Worm (Caenorhabditis elegans) whole organism, young adult: ENCODE results near the gene C18G1.9.
"Not testable (repeated sequence)": the region's sequence is repeated elsewhere in the genome, so short reads cannot be mapped to it uniquely, and the experiment has no call there.

ENCODE experiments used
- ama-1 ChIP-seq, 3 experiments: fragments of 150-350 bp in 1 of 3; sonication (generic microtip) in 2 of 3; optimal IDR thresholded peaks; 2 replicates each; lab custom pipeline; 2014 to 2018; ENCODE audit warnings: missing biosample characterization in 2 of 3, missing genetic modification characterization in 2 of 3, missing genetic modification reagents in 2 of 3
- ets-4 ChIP-seq: fragments of 200-800 bp; sonication (Bioruptor generic); optimal IDR thresholded peaks from 2 replicates; lab custom pipeline; 2018; ENCODE audit warnings: mild to moderate bottlenecking, missing genetic modification characterization, missing compliant biosample characterization
- fkh-3 ChIP-seq: sonication (generic microtip); optimal IDR thresholded peaks from 2 replicates; lab custom pipeline; 2016; ENCODE audit warnings: mild to moderate bottlenecking, missing genetic modification characterization, missing compliant biosample characterization
- nfyb-1 ChIP-seq: fragments of 200-800 bp; sonication (Bioruptor generic); IDR thresholded peaks from 2 replicates; pipeline ENCODE4 v1.3.6; 2022; ENCODE audit warnings: missing genetic modification reagents, missing genetic modification characterization, missing compliant biosample characterization
- nhr-27 ChIP-seq: fragments of 200-800 bp; sonication (Bioruptor generic); optimal IDR thresholded peaks from 2 replicates; lab custom pipeline; 2018; ENCODE audit warnings: mild to moderate bottlenecking, missing genetic modification characterization, moderate library complexity, missing compliant biosample characterization
- pha-4 ChIP-seq: fragments of 150-350 bp; sonication (generic microtip); optimal IDR thresholded peaks from 2 replicates; lab custom pipeline; 2014; ENCODE audit warnings: missing biosample characterization, missing genetic modification reagents, missing genetic modification characterization

DNA sequence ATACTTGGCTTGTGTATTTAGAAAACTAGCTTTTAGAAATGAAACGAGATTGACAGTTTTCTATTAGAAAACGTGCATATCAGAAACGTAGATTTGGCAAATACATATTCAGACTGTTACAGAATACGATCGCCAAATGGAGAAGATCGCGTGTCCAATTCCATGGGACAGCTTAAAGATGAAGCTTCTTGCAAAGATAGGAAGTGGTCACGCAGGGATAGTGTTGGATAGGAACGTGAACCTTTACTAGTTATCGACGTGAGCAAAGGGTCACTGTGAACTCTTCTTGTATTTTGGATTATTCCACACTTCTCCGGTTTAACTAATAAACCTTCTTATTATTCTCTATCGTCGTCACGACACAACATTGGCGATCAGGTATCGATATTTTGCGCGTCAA lies 8.9 kb downstream of the C18G1.9 start, which contains the start of gene bgnt-1.4:
- not testable (repeated sequence) for TF ChIP-seq nfyb-1 (GFP tag; lab: Robert Waterston, UW); ama-1 (optimal IDR thresholded peaks at IDR 0.05; lab: Kevin White, UChicago); ama-1 (GFP tag; optimal IDR thresholded peaks at IDR 0.05; lab: Kevin White, UChicago); pha-4 (tag; lab: Kevin White, UChicago); fkh-3 (tag; lab: Kevin White, UChicago); nhr-27 (tag; lab: Kevin White, UChicago); ets-4
